Worm (Caenorhabditis elegans) whole organism, L1 larva: ENCODE results near the gene dnj-23.

ENCODE experiments used
- C34B4.2 ChIP-seq: sonication (generic microtip); optimal IDR thresholded peaks from 2 replicates; lab custom pipeline; 2017; ENCODE audit warnings: mild to moderate bottlenecking, missing genetic modification characterization, missing compliant biosample characterization
- Y116A8C.19 ChIP-seq: sonication (generic microtip); optimal IDR thresholded peaks from 2 replicates; lab custom pipeline; 2016; ENCODE audit warnings: missing compliant biosample characterization, missing genetic modification characterization, borderline replicate concordance
- ceh-63 ChIP-seq: fragments of 200-800 bp; sonication (Bioruptor generic); optimal IDR thresholded peaks from 2 replicates; lab custom pipeline; 2018; ENCODE audit warnings: mild to moderate bottlenecking, missing genetic modification characterization, missing compliant biosample characterization
- ceh-82 ChIP-seq, 3 experiments: fragments of 150-350 bp in 1 of 3; sonication (generic microtip) in 2 of 3; optimal IDR thresholded peaks; 2 replicates each; lab custom pipeline; 2014 to 2017; ENCODE audit warnings: missing biosample characterization in 3 of 3, missing genetic modification characterization in 3 of 3
- ces-1 ChIP-seq: fragments of 150-350 bp; optimal IDR thresholded peaks from 2 replicates; lab custom pipeline; 2014; ENCODE audit warnings: missing biosample characterization, missing genetic modification reagents, missing genetic modification characterization
- dsc-1 ChIP-seq: sonication (generic microtip); optimal IDR thresholded peaks from 2 replicates; lab custom pipeline; 2016; ENCODE audit warnings: mild to moderate bottlenecking, missing genetic modification characterization, missing compliant biosample characterization
- efl-1 ChIP-seq, 4 experiments: fragments of 150-350 bp; optimal IDR thresholded peaks in 3 of 4; peaks in 1 of 4; 1 replicate in 1 of 4; 2 replicates in 3 of 4; lab custom pipeline; 2014; ENCODE audit warnings: missing biosample characterization in 2 of 4, missing genetic modification characterization in 2 of 4, missing genetic modification reagents in 2 of 4
- efl-3 ChIP-seq: fragments of 200-800 bp; sonication (Bioruptor generic); optimal IDR thresholded peaks from 2 replicates; lab custom pipeline; 2018; ENCODE audit warnings: mild to moderate bottlenecking, missing genetic modification characterization, missing compliant biosample characterization
- egl-13 ChIP-seq: sonication (generic microtip); optimal IDR thresholded peaks from 2 replicates; lab custom pipeline; 2016; ENCODE audit warnings: missing genotype, missing genetic modification reagents, missing genetic modification characterization, missing compliant biosample characterization
- egl-27 ChIP-seq, 2 experiments: fragments of 150-350 bp in 1 of 2; sonication (generic microtip); optimal IDR thresholded peaks; 3 replicates each; lab custom pipeline; 2017 to 2018; ENCODE audit warnings: missing biosample characterization in 2 of 2, missing genetic modification characterization in 2 of 2, missing genetic modification reagents in 2 of 2
- elt-2 ChIP-seq: sonication (generic microtip); optimal IDR thresholded peaks from 2 replicates; lab custom pipeline; 2016; ENCODE audit warnings: missing genetic modification characterization, mild to moderate bottlenecking, inconsistent platforms, missing compliant biosample characterization, missing genetic modification reagents
- ets-5 ChIP-seq: fragments of 200-800 bp; sonication (Bioruptor generic); IDR thresholded peaks from 2 replicates; pipeline ENCODE4 v1.3.6; 2022; ENCODE audit warnings: missing genetic modification characterization, missing compliant biosample characterization
- fkh-4 ChIP-seq: sonication (generic microtip); optimal IDR thresholded peaks from 2 replicates; lab custom pipeline; 2016; ENCODE audit warnings: missing compliant biosample characterization, missing genetic modification characterization, borderline replicate concordance
- fos-1 ChIP-seq: fragments of 150-350 bp; optimal IDR thresholded peaks from 2 replicates; lab custom pipeline; 2014; ENCODE audit warnings: missing biosample characterization, missing genetic modification characterization
- hlh-17 ChIP-seq: fragments of 200-800 bp; sonication (Bioruptor generic); optimal IDR thresholded peaks from 2 replicates; lab custom pipeline; 2018; ENCODE audit warnings: missing genetic modification characterization, mild to moderate bottlenecking, missing compliant biosample characterization, moderate library complexity, borderline replicate concordance
- hlh-4 ChIP-seq: sonication (generic microtip); optimal IDR thresholded peaks from 2 replicates; lab custom pipeline; 2016; ENCODE audit warnings: mild to moderate bottlenecking, missing genetic modification characterization, missing compliant biosample characterization
- irx-1 ChIP-seq: sonication (generic microtip); optimal IDR thresholded peaks from 2 replicates; lab custom pipeline; 2016; ENCODE audit warnings: missing genetic modification characterization, missing compliant biosample characterization
- isw-1 ChIP-seq: fragments of 200-800 bp; sonication (Bioruptor generic); IDR thresholded peaks from 2 replicates; pipeline ENCODE4 v1.3.6; 2022; ENCODE audit warnings: missing genetic modification characterization, missing compliant biosample characterization
- jun-1 ChIP-seq: fragments of 150-350 bp; optimal IDR thresholded peaks from 2 replicates; lab custom pipeline; 2014; ENCODE audit warnings: missing biosample characterization, missing genetic modification reagents, missing genetic modification characterization
- lin-13 ChIP-seq: fragments of 150-350 bp; optimal IDR thresholded peaks from 2 replicates; lab custom pipeline; 2014; ENCODE audit warnings: missing biosample characterization, missing genetic modification reagents, missing genetic modification characterization
- lin-14 ChIP-seq: fragments of 200-800 bp; sonication (Bioruptor generic); optimal IDR thresholded peaks from 2 replicates; lab custom pipeline; 2018; ENCODE audit warnings: mild to moderate bottlenecking, missing genetic modification characterization, moderate library complexity, missing compliant biosample characterization
- lin-15B ChIP-seq: fragments of 150-350 bp; sonication (generic microtip); optimal IDR thresholded peaks from 3 replicates; lab custom pipeline; 2014; ENCODE audit warnings: missing biosample characterization, missing genetic modification characterization
- lin-35 ChIP-seq, 2 experiments: fragments of 150-350 bp; optimal IDR thresholded peaks; 2 replicates each; lab custom pipeline; 2014; ENCODE audit warnings: missing biosample characterization in 2 of 2, missing genetic modification characterization in 2 of 2, missing genetic modification reagents in 2 of 2
- lsy-2 ChIP-seq, 2 experiments: fragments of 150-350 bp; optimal IDR thresholded peaks; 2 replicates each; lab custom pipeline; 2014; ENCODE audit warnings: missing biosample characterization in 2 of 2, missing genetic modification characterization in 2 of 2
- mab-9 ChIP-seq: fragments of 200-800 bp; sonication (Bioruptor generic); IDR thresholded peaks from 2 replicates; pipeline ENCODE4 v1.3.6; 2022; ENCODE audit warnings: missing genetic modification reagents, missing genetic modification characterization, missing compliant biosample characterization
- mef-2 ChIP-seq: fragments of 150-350 bp; optimal IDR thresholded peaks from 2 replicates; lab custom pipeline; 2014; ENCODE audit warnings: missing biosample characterization, missing genetic modification characterization
- nhr-11 ChIP-seq: fragments of 150-350 bp; optimal IDR thresholded peaks from 2 replicates; lab custom pipeline; 2014; ENCODE audit warnings: missing biosample characterization, missing genetic modification characterization
- nhr-19 ChIP-seq: fragments of 200-800 bp; sonication (Bioruptor generic); conservative IDR thresholded peaks from 2 replicates; pipeline ENCODE4 v1.3.6; 2022; ENCODE audit warnings: missing genetic modification characterization, missing compliant biosample characterization
- nhr-20 ChIP-seq: sonication (generic microtip); optimal IDR thresholded peaks from 2 replicates; lab custom pipeline; 2016; ENCODE audit warnings: mild to moderate bottlenecking, missing genetic modification characterization, missing compliant biosample characterization
- nhr-28 ChIP-seq: fragments of 150-350 bp; optimal IDR thresholded peaks from 2 replicates; lab custom pipeline; 2014; ENCODE audit warnings: missing biosample characterization, missing genetic modification characterization
- nhr-47 ChIP-seq: sonication (generic microtip); optimal IDR thresholded peaks from 2 replicates; lab custom pipeline; 2016; ENCODE audit warnings: mild to moderate bottlenecking, missing genetic modification characterization, moderate library complexity, missing compliant biosample characterization
- nhr-71 ChIP-seq: sonication (generic microtip); optimal IDR thresholded peaks from 2 replicates; lab custom pipeline; 2016; ENCODE audit warnings: mild to moderate bottlenecking, missing genetic modification characterization, moderate library complexity, missing compliant biosample characterization
- nhr-90 ChIP-seq: sonication (generic microtip); optimal IDR thresholded peaks from 2 replicates; lab custom pipeline; 2016; ENCODE audit warnings: mild to moderate bottlenecking, missing genetic modification characterization, missing compliant biosample characterization; ENCODE audit not compliant: poor library complexity
- pag-3 ChIP-seq: sonication (generic microtip); optimal IDR thresholded peaks from 2 replicates; lab custom pipeline; 2017; ENCODE audit warnings: missing genetic modification characterization, mild to moderate bottlenecking, missing compliant biosample characterization, antibody characterized with exemption, borderline replicate concordance; ENCODE audit not compliant: insufficient read depth
- pax-3 ChIP-seq: fragments of 200-800 bp; sonication (Bioruptor generic); optimal IDR thresholded peaks from 2 replicates; lab custom pipeline; 2018; ENCODE audit warnings: mild to moderate bottlenecking, missing genetic modification characterization, moderate library complexity, missing compliant biosample characterization
- pqm-1 ChIP-seq: sonication (generic microtip); optimal IDR thresholded peaks from 3 replicates; lab custom pipeline; 2017; ENCODE audit warnings: missing biosample characterization, missing genetic modification characterization
- snpc-4 ChIP-seq: fragments of 150-350 bp; optimal IDR thresholded peaks from 2 replicates; lab custom pipeline; 2014; ENCODE audit warnings: missing biosample characterization, missing genetic modification characterization
- snu-23 ChIP-seq: sonication (generic microtip); optimal IDR thresholded peaks from 2 replicates; lab custom pipeline; 2016; ENCODE audit warnings: missing genetic modification characterization, missing compliant biosample characterization
- sox-4 ChIP-seq: sonication (generic microtip); optimal IDR thresholded peaks from 2 replicates; lab custom pipeline; 2016; ENCODE audit warnings: missing genetic modification characterization, missing compliant biosample characterization
- sptf-1 ChIP-seq: fragments of 150-350 bp; optimal IDR thresholded peaks from 2 replicates; lab custom pipeline; 2014; ENCODE audit warnings: missing biosample characterization, missing genetic modification characterization
- swsn-7 ChIP-seq: sonication (generic microtip); optimal IDR thresholded peaks from 2 replicates; lab custom pipeline; 2016; ENCODE audit warnings: missing genetic modification characterization, missing compliant biosample characterization
- zip-4 ChIP-seq: fragments of 200-800 bp; sonication (Bioruptor generic); optimal IDR thresholded peaks from 2 replicates; lab custom pipeline; 2018; ENCODE audit warnings: mild to moderate bottlenecking, missing genetic modification characterization, moderate library complexity, missing compliant biosample characterization
- ztf-11 ChIP-seq, 2 experiments: sonication (generic microtip); optimal IDR thresholded peaks; 2 replicates each; lab custom pipeline; 2016 to 2017; ENCODE audit warnings: missing genetic modification characterization in 2 of 2, missing biosample characterization in 1 of 2, missing compliant biosample characterization in 1 of 2

dnj-23 gene

DNA sequence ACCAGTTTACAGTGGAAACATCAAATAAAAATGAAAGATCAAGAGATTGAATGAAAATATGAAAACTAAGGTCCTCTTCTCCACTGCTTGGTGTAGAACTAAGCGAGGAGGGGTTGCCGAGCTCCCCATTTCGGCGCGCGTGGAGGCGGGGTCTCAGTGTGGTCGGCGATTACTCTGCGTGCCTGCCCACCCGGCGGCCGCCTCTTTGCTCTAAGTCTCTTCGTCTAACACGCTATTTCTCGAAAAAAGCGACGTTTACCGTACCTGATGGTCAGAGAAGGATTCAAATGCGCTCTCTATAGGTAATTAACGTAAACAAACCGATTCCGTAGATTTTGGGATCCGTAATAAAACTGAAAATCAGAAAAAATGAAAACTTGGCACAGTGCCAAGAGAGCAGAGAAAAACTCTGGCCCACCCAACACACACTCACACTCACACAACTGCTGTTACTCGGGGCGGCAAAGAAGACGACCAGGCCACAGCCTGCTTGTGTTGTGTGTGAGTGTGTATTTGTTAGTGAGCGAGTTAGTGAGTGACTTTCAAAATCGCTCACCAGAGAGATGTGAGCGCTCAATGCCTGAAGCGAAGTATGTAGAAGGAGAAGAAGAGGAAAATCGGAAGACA, 46.7 kb downstream of the dnj-23 start (continued):
- TF ChIP-seq ztf-11 (tag; optimal IDR thresholded peaks at IDR 0.05; lab: Kevin White, UChicago), result no peak
- peak; percentile 47 for TF ChIP-seq lin-15B (tag; lab: Kevin White, UChicago)
- peak; percentile 66 to 67 for TF ChIP-seq lin-35 (GFP tag; optimal IDR thresholded peaks at IDR 0.05; lab: Kevin White, UChicago)
- TF ChIP-seq snu-23 (GFP tag; lab: Kevin White, UChicago), result peak; percentile 84
- TF ChIP-seq ceh-63 (GFP tag; lab: Kevin White, UChicago), result no peak
- TF ChIP-seq Y116A8C.19 (tag; lab: Kevin White, UChicago), result no peak
- peak; percentile 89 for TF ChIP-seq nhr-71
- peak; percentile 28 for TF ChIP-seq egl-13
- no peak for TF ChIP-seq nhr-11 (tag; lab: Kevin White, UChicago)
- no peak for TF ChIP-seq pqm-1 (tag; lab: Kevin White, UChicago)
- TF ChIP-seq hlh-4 (tag; lab: Kevin White, UChicago), result no peak
- peak; percentile 47 for TF ChIP-seq jun-1 (tag; lab: Kevin White, UChicago)
- no peak for TF ChIP-seq fkh-4
- TF ChIP-seq dsc-1, result peak; percentile 71
- no peak for TF ChIP-seq sox-4 (tag; lab: Kevin White, UChicago)
- peak; percentile 90 for TF ChIP-seq lin-14 (GFP tag; lab: Kevin White, UChicago)
- peak; percentile 78 for TF ChIP-seq nhr-47 (tag; lab: Kevin White, UChicago)
- peak; percentile 31 for TF ChIP-seq irx-1 (tag; lab: Kevin White, UChicago)
- peak; percentile 54 to 66 for TF ChIP-seq efl-1 (optimal IDR thresholded peaks at IDR 0.05; lab: Kevin White, UChicago)
- peak; percentile 26 to 93 for TF ChIP-seq efl-1 (GFP tag; optimal IDR thresholded peaks at IDR 0.05 in 1 of 2; lab: Kevin White, UChicago)
- TF ChIP-seq ceh-82 (tag; optimal IDR thresholded peaks at IDR 0.05; lab: Kevin White, UChicago), result peak; percentile 15 to 73 (median 62)
- TF ChIP-seq fos-1 (tag; lab: Kevin White, UChicago), result peak; percentile 66
- no peak for TF ChIP-seq egl-27 (tag; optimal IDR thresholded peaks at IDR 0.05; lab: Kevin White, UChicago)
- no peak for TF ChIP-seq nhr-28 (tag; lab: Kevin White, UChicago)
- peak; percentile 72 for TF ChIP-seq nhr-20 (tag; lab: Kevin White, UChicago)
- TF ChIP-seq nhr-19, result peak; percentile 47
- TF ChIP-seq lsy-2 (tag; optimal IDR thresholded peaks at IDR 0.05; lab: Kevin White, UChicago), result peak; percentile 72 to 81
- peak; percentile 26 for TF ChIP-seq nhr-90 (tag; lab: Kevin White, UChicago)
- TF ChIP-seq C34B4.2, result no peak
- TF ChIP-seq snpc-4 (tag; lab: Kevin White, UChicago), result no peak
- TF ChIP-seq efl-3 (GFP tag; lab: Kevin White, UChicago), result no peak
- TF ChIP-seq pag-3, result no peak
- TF ChIP-seq mef-2 (tag; lab: Kevin White, UChicago), result no peak
- TF ChIP-seq zip-4, result no peak
- 0 out of 2 replicates have a peak, but pooled peaks have one; percentile 12 for TF ChIP-seq mab-9 (GFP tag; lab: Robert Waterston, UW)
- no peak for TF ChIP-seq elt-2 (tag; lab: Kevin White, UChicago)
- TF ChIP-seq lin-13 (GFP tag; lab: Kevin White, UChicago), result peak; percentile 66
- TF ChIP-seq sptf-1 (tag; lab: Kevin White, UChicago), result no peak
- no peak for TF ChIP-seq hlh-17 (GFP tag; lab: Kevin White, UChicago)
- peak; percentile 47 for TF ChIP-seq isw-1 (GFP tag; lab: Robert Waterston, UW)
- peak; percentile 50 for TF ChIP-seq pax-3
- no peak for TF ChIP-seq ets-5 (GFP tag; lab: Robert Waterston, UW)
- no peak for TF ChIP-seq ces-1 (GFP tag; lab: Kevin White, UChicago)
- peak; percentile 75 for TF ChIP-seq swsn-7 (tag; lab: Kevin White, UChicago)
- TF ChIP-seq, all 84 proteins: peak for 44
